Fruit fly (Drosophila melanogaster) whole organism, embryonic: ENCODE results near the gene Dbp73D.

Source experiments
- BEAF-32 ChIP-seq: fragments of 200-800 bp; sonication (Bioruptor generic); optimal IDR thresholded peaks from 3 replicates; lab custom pipeline; 2017; ENCODE audit warnings: missing biosample characterization, missing genetic modification characterization, mild to moderate bottlenecking, moderate library complexity, missing genetic modification reagents
- CG10959 ChIP-seq: fragments of 200-800 bp; sonication (Bioruptor generic); IDR thresholded peaks from 2 replicates; pipeline ENCODE4 v1.3.6; 2022; ENCODE audit warnings: missing biosample characterization, missing genetic modification characterization
- CG14050 ChIP-seq: fragments of 200-800 bp; sonication (Bioruptor generic); IDR thresholded peaks from 3 replicates; pipeline ENCODE4 v1.3.6; 2022; ENCODE audit warnings: missing biosample characterization, missing genetic modification characterization
- CG15011 ChIP-seq: fragments of 200-800 bp; sonication (Bioruptor generic); optimal IDR thresholded peaks from 3 replicates; lab custom pipeline; 2018; ENCODE audit warnings: missing biosample characterization, mild to moderate bottlenecking, missing genetic modification characterization
- CG4730 ChIP-seq: fragments of 200-800 bp; sonication (Bioruptor generic); IDR thresholded peaks from 2 replicates; pipeline ENCODE4 v1.3.6; 2022; ENCODE audit warnings: missing biosample characterization, missing genetic modification characterization
- Dad ChIP-seq: fragments of 200-800 bp; sonication (Bioruptor generic); optimal IDR thresholded peaks from 3 replicates; lab custom pipeline; 2016; ENCODE audit warnings: missing biosample characterization, missing genetic modification characterization
- Jarid2 ChIP-seq: fragments of 200-800 bp; sonication (Bioruptor generic); optimal IDR thresholded peaks from 3 replicates; lab custom pipeline; 2017; ENCODE audit warnings: mild to moderate bottlenecking, missing biosample characterization, missing genetic modification reagents, missing genetic modification characterization
- Lhr ChIP-seq: fragments of 200-800 bp; sonication (Bioruptor generic); optimal IDR thresholded peaks from 3 replicates; lab custom pipeline; 2017; ENCODE audit warnings: mild to moderate bottlenecking, missing biosample characterization, missing genetic modification reagents, missing genetic modification characterization
- caup ChIP-seq: fragments of 200-800 bp; sonication (Bioruptor generic); optimal IDR thresholded peaks from 3 replicates; lab custom pipeline; 2017; ENCODE audit warnings: missing biosample characterization, mild to moderate bottlenecking, missing genetic modification characterization, moderate library complexity; ENCODE audit not compliant: severe bottlenecking
- pan ChIP-seq, 4 experiments: fragments of >200 bp in 3 of 4; fragments of 200-800 bp in 1 of 4; sonication (Bioruptor generic) in 1 of 4; optimal IDR thresholded peaks in 3 of 4; IDR thresholded peaks in 1 of 4; 2 replicates each; pipeline versions ENCODE4 v1.3.6 to Lab custom; 2017 to 2022; ENCODE audit warnings: missing biosample characterization in 2 of 4, missing genetic modification characterization in 2 of 4, mixed read lengths in 1 of 4

DNA sequence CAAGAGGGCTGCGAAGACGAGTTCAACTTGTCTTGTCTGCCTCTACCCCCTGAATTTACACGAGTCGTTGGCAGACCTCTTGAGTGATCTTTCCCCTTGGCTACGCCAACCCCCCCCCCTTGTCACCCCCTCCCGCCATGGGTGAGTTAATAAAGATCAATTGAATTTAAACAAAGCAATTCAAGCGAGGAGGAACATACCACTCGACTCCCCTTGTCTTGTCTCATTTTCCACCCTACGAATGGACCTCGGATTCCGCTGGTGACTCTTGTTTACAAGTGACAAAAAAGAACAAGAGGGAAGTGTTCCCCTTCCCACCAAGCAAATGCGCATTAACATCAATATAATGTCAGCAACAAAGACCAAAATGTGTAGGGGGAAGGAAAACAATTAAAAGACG, 27.8 kb downstream of the Dbp73D start:
- TF ChIP-seq Jarid2 (GFP tag; lab: Kevin White, UChicago) (no peak), CG15011 (no peak), pan (optimal IDR thresholded peaks at IDR 0.05; lab: Kevin White, UChicago) (no peak), pan (GFP tag; optimal IDR thresholded peaks at IDR 0.05 in 1 of 2, IDR thresholded peaks at IDR 0.05 in 1 of 2) (no peak), caup (GFP tag; lab: Kevin White, UChicago) (no peak), CG4730 (GFP tag; lab: Robert Waterston, UW) (no peak), Dad (GFP tag; lab: Kevin White, UChicago) (no peak), CG14050 (no peak), BEAF-32 (no peak), Lhr (GFP tag; lab: Kevin White, UChicago) (no peak), CG10959 (GFP tag; lab: Robert Waterston, UW) (no peak)
